Fruit fly (Drosophila melanogaster) whole organism, wandering third instar larva: ENCODE measurements around the gene CG12951.

Experiments
- CG32264 ChIP-seq: fragments of 200-800 bp; sonication (Bioruptor generic); optimal IDR thresholded peaks from 2 replicates; lab custom pipeline; 2016; ENCODE audit warnings: missing biosample characterization, missing genetic modification characterization
- CG9705 ChIP-seq: fragments of 200-800 bp; sonication (Bioruptor generic); optimal IDR thresholded peaks from 2 replicates; lab custom pipeline; 2018; ENCODE audit warnings: missing biosample characterization, mild to moderate bottlenecking, missing genetic modification characterization
- Dfd ChIP-seq: fragments of >200 bp; optimal IDR thresholded peaks from 2 replicates; lab custom pipeline; 2017; ENCODE audit warnings: missing biosample characterization, missing genetic modification characterization
- Dif ChIP-seq: fragments of 200-275, 200-300 bp; sonication (Bioruptor generic); optimal IDR thresholded peaks from 2 replicates; lab custom pipeline; 2018; ENCODE audit warnings: missing biosample characterization, missing genetic modification characterization; ENCODE audit not compliant: partially characterized antibody
- HLH106 ChIP-seq: fragments of 200-800 bp; optimal IDR thresholded peaks from 3 replicates; lab custom pipeline; 2019; ENCODE audit warnings: missing biosample characterization, mild to moderate bottlenecking, missing genetic modification characterization, moderate library complexity
- Hnf4 ChIP-seq: fragments of 200-800 bp; sonication (Bioruptor generic); optimal IDR thresholded peaks from 2 replicates; lab custom pipeline; 2016; ENCODE audit warnings: missing biosample characterization, mild to moderate bottlenecking, missing genetic modification characterization
- Hr78 ChIP-seq: fragments of >200 bp; optimal IDR thresholded peaks from 2 replicates; lab custom pipeline; 2017; ENCODE audit warnings: missing biosample characterization, missing genetic modification characterization
- Hr83 ChIP-seq: fragments of 200-300 bp; sonication (Bioruptor generic); optimal IDR thresholded peaks from 2 replicates; lab custom pipeline; 2016; ENCODE audit warnings: missing biosample characterization, mild to moderate bottlenecking, missing genetic modification characterization, moderate library complexity; ENCODE audit not compliant: poor library complexity, severe bottlenecking
- Jra ChIP-seq: sonication (Bioruptor generic); optimal IDR thresholded peaks from 2 replicates; lab custom pipeline; 2016; ENCODE audit warnings: missing biosample characterization, missing genetic modification characterization
- OdsH ChIP-seq: fragments of 200-800 bp; sonication (Bioruptor generic); optimal IDR thresholded peaks from 2 replicates; lab custom pipeline; 2016; ENCODE audit warnings: missing biosample characterization, mild to moderate bottlenecking, missing genetic modification characterization
- Rel ChIP-seq, 2 experiments: fragments of 200-800 bp; sonication (Bioruptor generic) in 1 of 2; optimal IDR thresholded peaks; 2 replicates in 1 of 2; 3 replicates in 1 of 2; lab custom pipeline; 2016 to 2019; ENCODE audit warnings: mild to moderate bottlenecking in 2 of 2, missing biosample characterization in 2 of 2, missing genetic modification characterization in 2 of 2, moderate library complexity in 1 of 2
- Sp1 ChIP-seq: fragments of 200-800 bp; sonication (Bioruptor generic); optimal IDR thresholded peaks from 3 replicates; lab custom pipeline; 2019; ENCODE audit warnings: missing biosample characterization, mild to moderate bottlenecking, missing genetic modification characterization, moderate library complexity
- br ChIP-seq: fragments of 200-800 bp; sonication (Bioruptor generic); optimal IDR thresholded peaks from 2 replicates; lab custom pipeline; 2016; ENCODE audit warnings: missing biosample characterization, missing genetic modification characterization
- brk ChIP-seq: fragments of 200-800 bp; sonication (Bioruptor generic); optimal IDR thresholded peaks from 2 replicates; lab custom pipeline; 2016; ENCODE audit warnings: missing biosample characterization, mild to moderate bottlenecking, missing genetic modification characterization
- dmrt93B ChIP-seq: fragments of 200-800 bp; sonication (Bioruptor generic); optimal IDR thresholded peaks from 2 replicates; lab custom pipeline; 2018; ENCODE audit warnings: missing biosample characterization, mild to moderate bottlenecking, missing genetic modification characterization
- dsf ChIP-seq: sonication (Bioruptor generic); optimal IDR thresholded peaks from 2 replicates; lab custom pipeline; 2016; ENCODE audit warnings: missing biosample characterization, missing genetic modification characterization, borderline replicate concordance
- ey ChIP-seq: fragments of 200-800 bp; sonication (Bioruptor generic); optimal IDR thresholded peaks from 2 replicates; lab custom pipeline; 2016; ENCODE audit warnings: missing biosample characterization, missing genetic modification characterization
- foxo ChIP-seq, 2 experiments: fragments of 200-800 bp; sonication (Bioruptor generic); optimal IDR thresholded peaks; 2 replicates in 1 of 2; 3 replicates in 1 of 2; lab custom pipeline; 2016 to 2017; ENCODE audit warnings: missing biosample characterization in 2 of 2, missing genetic modification characterization in 2 of 2
- fru ChIP-seq: fragments of 200-800 bp; sonication (Bioruptor generic); optimal IDR thresholded peaks from 3 replicates; lab custom pipeline; 2016; ENCODE audit warnings: missing biosample characterization, mild to moderate bottlenecking, missing genetic modification characterization
- h ChIP-seq: fragments of 200-800 bp; sonication (Bioruptor generic); optimal IDR thresholded peaks from 3 replicates; lab custom pipeline; 2016; ENCODE audit warnings: missing biosample characterization, mild to moderate bottlenecking, missing genetic modification characterization
- jim ChIP-seq: fragments of 175-275, 200-325 bp; sonication (Bioruptor generic); optimal IDR thresholded peaks from 2 replicates; lab custom pipeline; 2016; ENCODE audit warnings: missing biosample characterization, mild to moderate bottlenecking, missing genetic modification characterization
- lola ChIP-seq: fragments of >200 bp; optimal IDR thresholded peaks from 2 replicates; lab custom pipeline; 2017; ENCODE audit warnings: missing biosample characterization, missing genetic modification characterization
- pan ChIP-seq: fragments of >200 bp; optimal IDR thresholded peaks from 2 replicates; lab custom pipeline; 2017
- psq ChIP-seq: fragments of 200-800 bp; sonication (Bioruptor generic); optimal IDR thresholded peaks from 3 replicates; lab custom pipeline; 2017; ENCODE audit warnings: missing biosample characterization, mild to moderate bottlenecking, missing genetic modification characterization, moderate library complexity
- rgr ChIP-seq: fragments of 200-800 bp; sonication (Bioruptor generic); optimal IDR thresholded peaks from 3 replicates; lab custom pipeline; 2016; ENCODE audit warnings: missing biosample characterization, mild to moderate bottlenecking, missing genetic modification characterization
- sv ChIP-seq: fragments of 200-800 bp; sonication (Bioruptor generic); optimal IDR thresholded peaks from 3 replicates; lab custom pipeline; 2016; ENCODE audit warnings: missing biosample characterization, missing genetic modification characterization
- tai ChIP-seq: sonication (Bioruptor generic); optimal IDR thresholded peaks from 2 replicates; lab custom pipeline; 2016; ENCODE audit warnings: missing biosample characterization, missing genetic modification characterization
- woc ChIP-seq: sonication (Bioruptor generic); optimal IDR thresholded peaks from 2 replicates; lab custom pipeline; 2016; ENCODE audit warnings: missing biosample characterization, mild to moderate bottlenecking, missing genetic modification characterization

CG12951 gene

dm6 chr3R:9376789-9377188 is 46.7 kb upstream of the CG12951 start:
- TF ChIP-seq Rel (GFP tag; optimal IDR thresholded peaks at IDR 0.05; lab: Kevin White, UChicago) = no peak
- TF ChIP-seq Rel (tag; optimal IDR thresholded peaks at IDR 0.05; lab: Kevin White, UChicago) = peak; percentile 63
- no peak for TF ChIP-seq dmrt93B

DNA sequence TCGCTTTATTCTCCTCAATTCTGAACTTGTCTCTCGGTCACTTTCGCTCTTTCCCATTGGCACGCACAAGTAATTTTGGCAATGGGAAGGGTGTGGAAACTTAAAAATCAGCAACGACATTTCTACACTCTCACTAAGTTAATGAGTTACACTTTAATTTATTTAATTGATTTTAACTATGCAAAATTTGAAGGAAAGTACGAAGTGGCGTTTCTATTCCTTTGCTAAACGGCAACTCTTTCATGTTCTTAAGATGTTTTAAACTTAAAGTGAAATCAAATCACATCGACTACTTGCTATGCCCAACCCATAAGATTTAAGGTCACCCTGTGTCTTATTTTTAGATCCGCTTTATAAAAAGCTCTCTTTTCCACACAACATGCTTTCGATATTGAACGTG is 40.3 kb upstream of the CG12951 start:
- TF ChIP-seq rgr (GFP tag; lab: Kevin White, UChicago) (peak; percentile 42), Sp1 (GFP tag; lab: Kevin White, UChicago) (no peak), fru (GFP tag; lab: Kevin White, UChicago) (peak; percentile 39), Jra (GFP tag; lab: Kevin White, UChicago) (no peak), ey (peak; percentile 30), dmrt93B (no peak), br (GFP tag; lab: Kevin White, UChicago) (peak; percentile 27), foxo (GFP tag; optimal IDR thresholded peaks at IDR 0.05; lab: Kevin White, UChicago) (peak in 1 of 2 experiments; percentile 41), brk (no peak), OdsH (GFP tag; lab: Kevin White, UChicago) (peak; percentile 6), h (GFP tag; lab: Kevin White, UChicago) (peak; percentile 48), HLH106 (tag; lab: Kevin White, UChicago) (peak; percentile 6), woc (GFP tag; lab: Kevin White, UChicago) (peak; percentile 4), psq (peak; percentile 2), jim (no peak), CG9705 (GFP tag; lab: Kevin White, UChicago) (no peak), sv (GFP tag; lab: Kevin White, UChicago) (no peak), Hr83 (no peak), tai (GFP tag; lab: Kevin White, UChicago) (no peak)
- TF ChIP-seq, all 38 proteins: peak for 10

DNA sequence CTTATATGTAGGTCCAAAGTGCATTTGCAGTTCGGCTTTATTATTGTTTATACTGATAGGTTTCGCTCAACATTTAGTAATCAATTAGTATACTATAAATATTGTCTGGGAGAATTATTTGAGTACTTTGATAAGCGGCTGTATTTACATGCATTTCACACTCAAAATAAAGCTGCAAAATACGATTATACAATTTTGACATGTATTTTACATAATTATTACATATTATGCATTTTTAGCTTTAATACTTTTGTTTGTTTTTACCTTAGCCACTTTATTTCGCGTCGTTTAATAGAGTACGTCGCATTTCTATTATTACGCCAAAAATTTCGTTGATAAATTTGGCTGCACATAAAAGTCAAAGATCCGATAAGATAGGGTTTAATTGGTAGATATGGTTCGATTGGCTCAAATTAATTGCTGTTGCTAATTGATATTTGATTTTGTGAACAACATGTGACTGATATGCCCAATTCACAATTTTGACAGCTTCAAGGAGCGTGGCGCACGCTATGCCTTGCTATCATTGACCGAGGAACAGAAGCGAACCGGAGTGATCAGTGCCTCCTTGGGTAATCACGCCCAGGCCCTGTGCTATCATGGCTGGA is 35.9 kb upstream of the CG12951 start:
- TF ChIP-seq Hnf4 (GFP tag; lab: Kevin White, UChicago) (peak; percentile 14), brk (peak; percentile 27), lola (GFP tag; lab: Kevin White, UChicago) (no peak), Dfd (no peak), h (GFP tag; lab: Kevin White, UChicago) (peak; percentile 24)

DNA sequence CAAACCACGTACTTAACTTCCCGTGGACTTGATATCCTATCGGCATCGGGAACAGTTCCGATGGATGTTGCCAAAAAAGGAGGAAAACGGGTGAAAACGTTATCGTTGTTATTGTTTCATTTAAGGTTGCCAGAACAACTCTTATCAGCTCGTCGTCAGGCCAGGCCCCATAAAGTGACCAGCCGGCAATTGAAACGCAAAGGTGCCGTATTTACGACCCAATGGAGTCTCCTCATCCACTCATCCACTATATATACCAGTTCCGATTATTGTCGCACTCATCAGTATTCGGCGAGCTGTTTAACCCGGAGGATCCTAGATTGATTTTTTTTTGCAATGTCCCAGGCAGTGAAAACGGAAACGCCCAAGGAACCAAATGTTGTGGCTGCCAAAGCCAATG is 35.0 kb upstream of the CG12951 start, which contains the start of gene Srr:
Gene Srr (plus strand): TSS at position 278 of the 400 bp plus-strand sequence.
- TF ChIP-seq Hr78 (no peak), psq (no peak), rgr (GFP tag; lab: Kevin White, UChicago) (no peak), CG32264 (GFP tag; lab: Kevin White, UChicago) (no peak), CG9705 (GFP tag; lab: Kevin White, UChicago) (no peak), fru (GFP tag; lab: Kevin White, UChicago) (no peak), Hnf4 (GFP tag; lab: Kevin White, UChicago) (no peak), dsf (no peak), woc (GFP tag; lab: Kevin White, UChicago) (no peak)
- TF ChIP-seq, all 38 proteins: peak for 0

DNA sequence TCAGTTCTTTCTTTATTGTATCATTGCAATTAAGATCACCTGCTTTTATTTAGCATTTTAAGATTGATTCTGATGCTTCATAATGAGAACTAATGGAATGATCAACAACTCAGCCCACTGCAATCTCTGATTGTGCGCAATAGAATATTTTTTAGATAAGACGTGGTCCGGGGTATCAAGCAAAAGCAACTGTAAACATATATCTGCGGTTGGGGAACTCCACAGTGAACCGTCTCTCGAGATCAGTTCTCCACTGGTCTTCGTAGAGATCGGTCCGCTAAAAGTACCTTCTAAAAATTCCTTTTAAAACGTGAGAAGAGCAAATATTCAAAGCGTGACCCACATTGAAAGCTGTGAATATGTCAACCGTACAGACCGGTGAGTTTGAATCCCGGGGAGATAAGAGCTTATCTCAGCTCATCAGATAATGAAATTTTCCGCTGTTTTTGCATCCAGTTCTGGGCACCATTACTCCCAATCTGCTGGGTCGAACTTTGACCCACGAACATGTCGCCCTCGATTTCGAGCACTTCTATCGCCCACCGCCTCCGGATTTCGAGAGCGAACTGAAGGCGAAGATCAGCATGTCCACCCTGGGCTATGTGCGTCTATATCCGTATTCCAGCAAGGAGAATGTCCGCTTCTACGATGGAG is 33.1 kb upstream of the CG12951 start, which contains the start of gene CG18473:
Gene CG18473 (plus strand): TSS at position 240 of the 654 bp plus-strand sequence.
- no peak for TF ChIP-seq CG32264 (GFP tag; lab: Kevin White, UChicago)
- no peak for TF ChIP-seq Rel (GFP tag; optimal IDR thresholded peaks at IDR 0.05; lab: Kevin White, UChicago)
- peak; percentile 87 for TF ChIP-seq Rel (tag; optimal IDR thresholded peaks at IDR 0.05; lab: Kevin White, UChicago)

DNA sequence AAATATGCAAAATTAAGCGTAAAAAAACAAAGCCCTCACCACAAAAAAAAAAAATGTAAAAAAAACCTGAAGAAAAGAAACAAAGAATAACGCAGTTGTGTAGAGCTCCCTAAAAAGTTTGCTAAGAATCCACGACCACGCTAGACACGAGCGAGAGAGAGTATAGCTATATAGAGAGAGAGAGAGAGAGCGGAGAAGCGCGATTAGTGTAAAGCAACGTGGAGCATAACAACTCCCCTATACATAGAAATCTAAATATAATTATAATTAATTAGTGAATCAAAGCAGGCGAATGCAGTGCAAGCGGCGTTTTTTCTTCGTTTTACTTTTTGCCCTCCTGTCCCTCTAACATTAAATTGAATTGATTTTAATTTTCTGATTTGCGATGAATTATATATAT is 29.3 kb upstream of the CG12951 start:
- TF ChIP-seq Dif (peak; percentile 5), pan (lab: Kevin White, UChicago) (no peak)
